Worm (Caenorhabditis elegans) whole organism, L2 larva: ENCODE results near the gene T24E12.11.

ENCODE experiments used
- R02D3.7 ChIP-seq: fragments of 150-350 bp; optimal IDR thresholded peaks from 2 replicates; lab custom pipeline; 2014; ENCODE audit warnings: missing biosample characterization, missing genetic modification characterization
- alr-1 ChIP-seq: fragments of 150-350 bp; optimal IDR thresholded peaks from 2 replicates; lab custom pipeline; 2014; ENCODE audit warnings: missing biosample characterization, missing genetic modification characterization
- ceh-82 ChIP-seq: fragments of 150-350 bp; optimal IDR thresholded peaks from 2 replicates; lab custom pipeline; 2014; ENCODE audit warnings: missing biosample characterization, missing genetic modification characterization
- mab-5 ChIP-seq: fragments of 150-350 bp; optimal IDR thresholded peaks from 2 replicates; lab custom pipeline; 2014; ENCODE audit warnings: missing biosample characterization, missing genetic modification characterization
- mbf-1 ChIP-seq: sonication (generic microtip); optimal IDR thresholded peaks from 2 replicates; lab custom pipeline; 2017; ENCODE audit warnings: missing biosample characterization, missing genetic modification characterization
- nhr-11 ChIP-seq: fragments of 150-350 bp; optimal IDR thresholded peaks from 2 replicates; lab custom pipeline; 2014; ENCODE audit warnings: missing biosample characterization, missing genetic modification characterization
- nhr-6 ChIP-seq: fragments of 150-350 bp; optimal IDR thresholded peaks from 2 replicates; lab custom pipeline; 2014; ENCODE audit warnings: missing biosample characterization, missing genetic modification characterization
- peb-1 ChIP-seq: fragments of 150-350 bp; optimal IDR thresholded peaks from 2 replicates; lab custom pipeline; 2014; ENCODE audit warnings: missing biosample characterization, missing genetic modification characterization
- snpc-4 ChIP-seq: fragments of 150-350 bp; optimal IDR thresholded peaks from 2 replicates; lab custom pipeline; 2014; ENCODE audit warnings: missing biosample characterization, missing genetic modification characterization
- unc-62 ChIP-seq: fragments of 150-350 bp; optimal IDR thresholded peaks from 2 replicates; lab custom pipeline; 2014; ENCODE audit warnings: missing biosample characterization, missing genetic modification reagents, missing genetic modification characterization
- zag-1 ChIP-seq: fragments of 150-350 bp; optimal IDR thresholded peaks from 2 replicates; lab custom pipeline; 2014; ENCODE audit warnings: missing biosample characterization, missing genetic modification characterization
- ztf-11 ChIP-seq: sonication (generic microtip); optimal IDR thresholded peaks from 2 replicates; lab custom pipeline; 2017; ENCODE audit warnings: missing biosample characterization, missing genetic modification characterization
- ztf-4 ChIP-seq: fragments of 150-350 bp; optimal IDR thresholded peaks from 2 replicates; lab custom pipeline; 2014; ENCODE audit warnings: missing biosample characterization, missing genetic modification characterization

- TF ChIP-seq nhr-11 (tag; lab: Kevin White, UChicago) (no peak), mab-5 (tag; lab: Kevin White, UChicago) (no peak), zag-1 (tag; lab: Kevin White, UChicago) (no peak), R02D3.7 (tag; lab: Kevin White, UChicago) (no peak), unc-62 (GFP tag; lab: Kevin White, UChicago) (no peak), snpc-4 (tag; lab: Kevin White, UChicago) (no peak), nhr-6 (tag; lab: Kevin White, UChicago) (no peak), peb-1 (tag; lab: Kevin White, UChicago) (no peak), mbf-1 (tag; lab: Kevin White, UChicago) (no peak), ceh-82 (tag; lab: Kevin White, UChicago) (no peak), ztf-4 (no peak), ztf-11 (tag; lab: Kevin White, UChicago) (no peak), alr-1 (tag; lab: Kevin White, UChicago) (no peak)
Measured at ce11 chrII:3750685-3751084, 28.7 kb downstream of the T24E12.11 start, which contains the start of gene fbxb-91.
